Fruit fly (Drosophila melanogaster): ENCODE data around the gene CG10097.

Gene CG10097

dm6 chr3R:12439401-12440143 lies 43.8 kb upstream of the CG10097 start, which contains the start of gene Desat1:
Desat1 (plus strand) TSS chr3R:12439600.
- TF ChIP-seq EcR (GFP tag; optimal IDR thresholded peaks at IDR 0.05) (peak; percentile 5), CG17806 (tag; optimal IDR thresholded peaks at IDR 0.05) (no peak)

dm6 chr3R:12439039-12439400 lies 43.2 kb upstream of the CG10097 start, which contains the start of the genes CG17207 and CG46427:
CG17207 (minus strand) TSS chr3R:12439139.
CG46427 (minus strand) TSS chr3R:12439139.
- TF ChIP-seq CG4496 (GFP tag; IDR thresholded peaks at IDR 0.05) (no peak), rn (GFP tag; IDR thresholded peaks at IDR 0.05) (no peak), CG32121 (GFP tag; IDR thresholded peaks at IDR 0.05) (no peak), gl (tag; optimal IDR thresholded peaks at IDR 0.05) (no peak), CG12605 (GFP tag; IDR thresholded peaks at IDR 0.05) (no peak), CG10348 (GFP tag; IDR thresholded peaks at IDR 0.05) (no peak), CG8301 (tag; optimal IDR thresholded peaks at IDR 0.05) (no peak)

DNA sequence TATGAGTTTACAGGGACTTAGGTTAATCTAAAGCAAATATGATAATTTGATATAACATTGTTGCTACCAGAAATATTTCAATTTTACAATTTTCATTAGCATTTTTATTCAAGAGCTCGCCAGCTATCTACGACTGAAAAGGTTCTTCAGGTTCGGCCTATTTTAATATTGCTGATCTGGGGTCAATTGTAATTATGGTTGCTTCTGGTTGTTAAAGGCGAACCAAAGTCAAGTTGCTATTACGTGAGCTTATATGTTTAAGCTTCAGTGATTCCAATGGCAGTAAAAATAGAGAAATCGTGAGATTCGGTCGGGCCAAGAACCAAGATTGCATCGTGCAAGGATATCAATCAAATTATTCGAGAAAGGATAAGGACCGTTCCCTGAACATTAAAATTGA lies 40.2 kb upstream of the CG10097 start, which contains the start of gene Desat2:
Desat2 (plus strand) TSS at position 301 of the 400 bp plus-strand sequence.
- TF ChIP-seq CG14655 (GFP tag; optimal IDR thresholded peaks at IDR 0.05) (no peak), EcR (GFP tag; optimal IDR thresholded peaks at IDR 0.05) (no peak), CG4496 (GFP tag; IDR thresholded peaks at IDR 0.05) (no peak), Pif1A (GFP tag; optimal IDR thresholded peaks at IDR 0.05) (no peak), Pif1B (GFP tag; optimal IDR thresholded peaks at IDR 0.05) (no peak), Ets98B (GFP tag; IDR thresholded peaks at IDR 0.05) (no peak), CG12605 (GFP tag; IDR thresholded peaks at IDR 0.05) (no peak), Snoo (tag; optimal IDR thresholded peaks at IDR 0.05) (no peak), CG9948 (tag; optimal IDR thresholded peaks at IDR 0.05) (no peak), CG10348 (GFP tag; IDR thresholded peaks at IDR 0.05) (no peak), CG15710 (tag; optimal IDR thresholded peaks at IDR 0.05) (no peak), fd96Ca (GFP tag; IDR thresholded peaks at IDR 0.05) (no peak), gl (tag; optimal IDR thresholded peaks at IDR 0.05) (no peak), D1 (tag; optimal IDR thresholded peaks at IDR 0.05) (no peak), CG8159 (tag; optimal IDR thresholded peaks at IDR 0.05) (no peak), CG34367 (tag; optimal IDR thresholded peaks at IDR 0.05) (no peak), rn (GFP tag; IDR thresholded peaks at IDR 0.05) (no peak), CG32121 (GFP tag; IDR thresholded peaks at IDR 0.05) (no peak), CG13204 (GFP tag; optimal IDR thresholded peaks at IDR 0.05) (no peak)

- TF ChIP-seq CG17806 (tag; optimal IDR thresholded peaks at IDR 0.05) (peak; percentile 35), CG13204 (GFP tag; optimal IDR thresholded peaks at IDR 0.05) (no peak), gl (tag; optimal IDR thresholded peaks at IDR 0.05) (no peak), Snoo (tag; optimal IDR thresholded peaks at IDR 0.05) (peak; percentile 32), CG14655 (GFP tag; optimal IDR thresholded peaks at IDR 0.05) (no peak), CG9948 (tag; optimal IDR thresholded peaks at IDR 0.05) (peak; percentile 41), CG8159 (tag; optimal IDR thresholded peaks at IDR 0.05) (no peak), CG32121 (GFP tag; IDR thresholded peaks at IDR 0.05) (0 out of 2 replicates have a peak, but pooled peaks have one; percentile 29), rn (GFP tag; IDR thresholded peaks at IDR 0.05) (no peak), CG15710 (tag; optimal IDR thresholded peaks at IDR 0.05) (peak; percentile 63), CG4496 (GFP tag; IDR thresholded peaks at IDR 0.05) (no peak), fd96Ca (GFP tag; IDR thresholded peaks at IDR 0.05) (no peak)
Measured at dm6 chr3R:12433764-12434163, 38.0 kb upstream of the CG10097 start, which contains the start of the genes Aos1 and Srlp. Aos1 (minus strand) TSS chr3R:12433822. Srlp (plus strand) TSS chr3R:12434098.

DNA sequence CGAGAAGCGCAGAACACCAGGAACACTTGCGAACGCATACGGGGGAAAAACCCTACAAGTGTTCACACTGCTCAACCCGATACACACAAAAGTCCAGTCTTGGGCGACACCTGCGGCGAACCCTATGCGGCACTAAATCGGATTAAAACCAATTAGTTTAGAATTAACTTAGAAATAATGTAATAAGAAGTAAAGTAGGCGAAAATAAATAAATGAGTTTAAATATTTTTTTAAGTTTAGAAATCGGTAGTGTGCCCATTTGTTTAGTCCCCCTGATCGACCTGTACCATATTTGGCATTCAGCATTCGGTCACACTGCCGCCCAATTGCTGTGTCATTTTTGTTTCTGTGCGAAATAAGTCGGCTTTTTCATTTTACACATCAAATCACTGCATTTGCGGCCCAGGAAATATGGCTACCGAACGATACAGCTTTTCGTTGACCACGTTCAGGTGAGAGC lies 35.3 kb upstream of the CG10097 start, which contains the start of gene Prosalpha2:
Prosalpha2 (plus strand) TSS at position 292 of the 460 bp plus-strand sequence.
- TF ChIP-seq Pif1B (GFP tag; optimal IDR thresholded peaks at IDR 0.05) (no peak), Pif1A (GFP tag; optimal IDR thresholded peaks at IDR 0.05) (no peak), D1 (tag; optimal IDR thresholded peaks at IDR 0.05) (no peak), Snoo (tag; optimal IDR thresholded peaks at IDR 0.05) (no peak), CG34367 (tag; optimal IDR thresholded peaks at IDR 0.05) (no peak), CG12605 (GFP tag; IDR thresholded peaks at IDR 0.05) (no peak), CG9948 (tag; optimal IDR thresholded peaks at IDR 0.05) (peak; percentile 16), CG8301 (tag; optimal IDR thresholded peaks at IDR 0.05) (no peak), CG14655 (GFP tag; optimal IDR thresholded peaks at IDR 0.05) (no peak), CG4496 (GFP tag; IDR thresholded peaks at IDR 0.05) (no peak), EcR (GFP tag; optimal IDR thresholded peaks at IDR 0.05) (no peak), CG17806 (tag; optimal IDR thresholded peaks at IDR 0.05) (no peak), CG10348 (GFP tag; IDR thresholded peaks at IDR 0.05) (no peak), CG8159 (tag; optimal IDR thresholded peaks at IDR 0.05) (no peak), Ets98B (GFP tag; IDR thresholded peaks at IDR 0.05) (no peak), CG15710 (tag; optimal IDR thresholded peaks at IDR 0.05) (peak; percentile 9), fd96Ca (GFP tag; IDR thresholded peaks at IDR 0.05) (no peak)

dm6 chr3R:12429120-12429610 lies 33.4 kb upstream of the CG10097 start, which contains the start of the genes CG5641 and CG5245:
CG5641 (minus strand) TSS chr3R:12429282.
CG5245 (plus strand) TSS chr3R:12429560.
- TF ChIP-seq D1 (tag; optimal IDR thresholded peaks at IDR 0.05) (no peak), Snoo (tag; optimal IDR thresholded peaks at IDR 0.05) (no peak), CG8301 (tag; optimal IDR thresholded peaks at IDR 0.05) (no peak), CG8159 (tag; optimal IDR thresholded peaks at IDR 0.05) (no peak), CG13204 (GFP tag; optimal IDR thresholded peaks at IDR 0.05) (no peak), Pif1A (GFP tag; optimal IDR thresholded peaks at IDR 0.05) (no peak), Pif1B (GFP tag; optimal IDR thresholded peaks at IDR 0.05) (no peak), CG17806 (tag; optimal IDR thresholded peaks at IDR 0.05) (no peak), CG12605 (GFP tag; IDR thresholded peaks at IDR 0.05) (no peak), CG32121 (GFP tag; IDR thresholded peaks at IDR 0.05) (no peak), CG14655 (GFP tag; optimal IDR thresholded peaks at IDR 0.05) (no peak), EcR (GFP tag; optimal IDR thresholded peaks at IDR 0.05) (no peak), Ets98B (GFP tag; IDR thresholded peaks at IDR 0.05) (no peak)
